Worm (Caenorhabditis elegans) whole organism, L4/young adult: Measurements from ENCODE around the gene slmp-1.

Experiments
- dao-5 ChIP-seq: sonication (generic microtip); optimal IDR thresholded peaks from 2 replicates; lab custom pipeline; 2016; ENCODE audit warnings: missing genotype, missing genetic modification characterization, moderate library complexity, missing compliant biosample characterization
- him-1 ChIP-seq: sonication (generic microtip); optimal IDR thresholded peaks from 2 replicates; lab custom pipeline; 2016; ENCODE audit warnings: missing genotype, missing genetic modification reagents, missing genetic modification characterization, missing compliant biosample characterization

DNA sequence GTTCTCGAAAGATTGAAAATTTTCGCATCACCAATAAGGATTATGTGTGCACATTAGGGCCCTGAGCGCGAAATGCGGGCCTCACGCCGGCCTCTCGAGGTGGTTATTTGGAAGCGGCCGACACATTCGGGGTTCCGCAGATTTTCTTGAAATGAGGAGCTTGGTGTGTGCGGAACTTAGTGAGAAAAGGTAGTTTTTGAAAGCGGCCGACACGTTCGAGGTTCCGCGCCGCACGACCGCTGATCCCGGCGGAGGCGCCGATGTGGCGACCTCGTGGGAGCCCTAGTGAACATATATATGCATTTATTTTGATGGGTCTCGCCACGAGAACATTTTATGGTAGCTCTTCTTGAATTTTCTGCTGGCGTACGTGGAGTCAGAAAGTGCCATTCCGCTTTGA, 53.3 kb downstream of the slmp-1 start:
- TF ChIP-seq him-1 (tag; lab: Kevin White, UChicago) (no peak), dao-5 (tag; lab: Kevin White, UChicago) (no peak)
